Fruit fly (Drosophila melanogaster) whole organism, embryonic: ENCODE data around the gene CG45049.

ENCODE experiments used
- ATbp ChIP-seq: fragments of 200-800 bp; sonication (Bioruptor generic); optimal IDR thresholded peaks from 2 replicates; lab custom pipeline; 2017; ENCODE audit warnings: missing biosample characterization, mild to moderate bottlenecking, missing genetic modification characterization, missing genetic modification reagents
- Aef1 ChIP-seq: fragments of 200-800 bp; sonication (Bioruptor generic); IDR thresholded peaks from 3 replicates; pipeline ENCODE4 v1.3.6; 2022; ENCODE audit warnings: missing biosample characterization, missing genetic modification characterization
- Atf-2 ChIP-seq: fragments of 200-800 bp; sonication (Bioruptor generic); optimal IDR thresholded peaks from 2 replicates; lab custom pipeline; 2016; ENCODE audit warnings: missing biosample characterization, missing genetic modification characterization
- Awh ChIP-seq: fragments of 200-800 bp; sonication (Bioruptor generic); IDR thresholded peaks from 2 replicates; pipeline ENCODE4, ENCODE4 v1.3.6; 2022; ENCODE audit warnings: missing biosample characterization, missing genetic modification characterization
- Bgb ChIP-seq: fragments of 200-800 bp; sonication (Bioruptor generic); IDR thresholded peaks from 2 replicates; pipeline ENCODE4 v1.3.6; 2022; ENCODE audit warnings: missing biosample characterization, missing genetic modification characterization; ENCODE audit not compliant: partially characterized antibody
- CG14050 ChIP-seq: fragments of 200-800 bp; sonication (Bioruptor generic); IDR thresholded peaks from 3 replicates; pipeline ENCODE4 v1.3.6; 2022; ENCODE audit warnings: missing biosample characterization, missing genetic modification characterization
- CG14441 ChIP-seq: fragments of 200-800 bp; sonication (Bioruptor generic); IDR thresholded peaks from 2 replicates; pipeline ENCODE4 v1.3.6; 2022; ENCODE audit warnings: missing biosample characterization, missing genetic modification characterization
- CG14710 ChIP-seq: fragments of 200-800 bp; sonication (Bioruptor generic); optimal IDR thresholded peaks from 3 replicates; lab custom pipeline; 2019; ENCODE audit warnings: missing biosample characterization, mild to moderate bottlenecking, missing genetic modification characterization, moderate library complexity
- CG14860 ChIP-seq: fragments of 200-800 bp; sonication (Bioruptor generic); IDR thresholded peaks from 3 replicates; pipeline ENCODE4 v1.3.6; 2022; ENCODE audit warnings: missing biosample characterization, missing genetic modification characterization; ENCODE audit not compliant: partially characterized antibody
- CG17829 ChIP-seq: fragments of 200-800 bp; optimal IDR thresholded peaks from 2 replicates; lab custom pipeline; 2019; ENCODE audit warnings: missing biosample characterization, mild to moderate bottlenecking, missing genetic modification characterization, moderate library complexity
- CG17912 ChIP-seq: fragments of 200-800 bp; sonication (Bioruptor generic); optimal IDR thresholded peaks from 2 replicates; lab custom pipeline; 2018; ENCODE audit warnings: missing biosample characterization, mild to moderate bottlenecking, missing genetic modification characterization
- CG2202 ChIP-seq: fragments of 200-800 bp; sonication (Bioruptor generic); optimal IDR thresholded peaks from 2 replicates; lab custom pipeline; 2018; ENCODE audit warnings: missing biosample characterization, mild to moderate bottlenecking, missing genetic modification characterization
- CG2712 ChIP-seq: fragments of 200-800 bp; optimal IDR thresholded peaks from 3 replicates; lab custom pipeline; 2019; ENCODE audit warnings: missing biosample characterization, mild to moderate bottlenecking, missing genetic modification characterization, moderate library complexity
- CG30020 ChIP-seq: fragments of 200-800 bp; optimal IDR thresholded peaks from 2 replicates; lab custom pipeline; 2019; ENCODE audit warnings: missing biosample characterization, mild to moderate bottlenecking, missing genetic modification characterization, moderate library complexity
- CG3065 ChIP-seq: fragments of 200-800 bp; sonication (Bioruptor generic); optimal IDR thresholded peaks from 2 replicates; lab custom pipeline; 2016; ENCODE audit warnings: missing biosample characterization, missing genetic modification characterization
- CG31224 ChIP-seq: fragments of 200-800 bp; sonication (Bioruptor generic); IDR thresholded peaks from 2 replicates; pipeline ENCODE4 v1.3.6; 2022; ENCODE audit warnings: missing biosample characterization, missing genetic modification characterization
- CG3163 ChIP-seq: fragments of 200-800 bp; sonication (Bioruptor generic); optimal IDR thresholded peaks from 3 replicates; lab custom pipeline; 2016; ENCODE audit warnings: missing biosample characterization, missing genetic modification characterization
- CG3281 ChIP-seq: fragments of 200-800 bp; sonication (Bioruptor generic); optimal IDR thresholded peaks from 3 replicates; lab custom pipeline; 2017; ENCODE audit warnings: missing biosample characterization, mild to moderate bottlenecking, missing genetic modification characterization
- CG5180 ChIP-seq: fragments of 200-800 bp; sonication (Bioruptor generic); optimal IDR thresholded peaks from 3 replicates; lab custom pipeline; 2017; ENCODE audit warnings: missing biosample characterization, missing genetic modification characterization, mild to moderate bottlenecking, moderate library complexity, missing genetic modification reagents
- CG7786 ChIP-seq: fragments of 200-800 bp; sonication (Bioruptor generic); optimal IDR thresholded peaks from 2 replicates; lab custom pipeline; 2016; ENCODE audit warnings: missing biosample characterization, missing genetic modification characterization
- CG8089 ChIP-seq: fragments of 200-800 bp; sonication (Bioruptor generic); optimal IDR thresholded peaks from 3 replicates; lab custom pipeline; 2016; ENCODE audit warnings: missing biosample characterization, missing genetic modification characterization
- Dfd ChIP-seq, 2 experiments: fragments of >200 bp; optimal IDR thresholded peaks; 2 replicates each; lab custom pipeline; 2017; ENCODE audit warnings: missing biosample characterization in 2 of 2, missing genetic modification characterization in 2 of 2
- Doc3 ChIP-seq: fragments of 200-800 bp; sonication (Bioruptor generic); IDR thresholded peaks from 3 replicates; pipeline ENCODE4 v1.3.6; 2022; ENCODE audit warnings: missing biosample characterization, missing genetic modification characterization; ENCODE audit not compliant: partially characterized antibody
- Ets97D ChIP-seq: fragments of 200-800 bp; sonication (Bioruptor generic); optimal IDR thresholded peaks from 3 replicates; lab custom pipeline; 2016; ENCODE audit warnings: missing biosample characterization, missing genetic modification characterization
- HLH3B ChIP-seq: fragments of 200-800 bp; sonication (Bioruptor generic); IDR thresholded peaks from 2 replicates; pipeline ENCODE4 v1.3.6; 2022; ENCODE audit warnings: missing biosample characterization, missing genetic modification characterization
- HLH54F ChIP-seq: fragments of 200-800 bp; sonication (Bioruptor generic); optimal IDR thresholded peaks from 3 replicates; lab custom pipeline; 2016; ENCODE audit warnings: missing biosample characterization, missing genetic modification characterization
- Hey ChIP-seq: fragments of 200-800 bp; sonication (Bioruptor generic); optimal IDR thresholded peaks from 3 replicates; lab custom pipeline; 2018; ENCODE audit warnings: missing biosample characterization, mild to moderate bottlenecking, missing genetic modification characterization
- Lim3 ChIP-seq: fragments of 200-800 bp; sonication (Bioruptor generic); IDR thresholded peaks from 2 replicates; pipeline ENCODE4 v1.3.6; 2022; ENCODE audit warnings: missing biosample characterization, missing genetic modification characterization
- Nf-YB ChIP-seq: fragments of 200-800 bp; sonication (Bioruptor generic); optimal IDR thresholded peaks from 3 replicates; lab custom pipeline; 2019; ENCODE audit warnings: missing biosample characterization, mild to moderate bottlenecking, missing genetic modification characterization, moderate library complexity
- Pdp1 ChIP-seq, 2 experiments: fragments of 200-800 bp; sonication (Bioruptor generic); optimal IDR thresholded peaks; 3 replicates each; lab custom pipeline; 2016; ENCODE audit warnings: missing biosample characterization in 2 of 2, missing genetic modification characterization in 2 of 2, mild to moderate bottlenecking in 1 of 2, moderate library complexity in 1 of 2
- Sin3A ChIP-seq: fragments of >200 bp; optimal IDR thresholded peaks from 2 replicates; lab custom pipeline; 2018
- Vsx1 ChIP-seq: fragments of 200-800 bp; sonication (Bioruptor generic); optimal IDR thresholded peaks from 2 replicates; lab custom pipeline; 2017; ENCODE audit warnings: missing biosample characterization, mild to moderate bottlenecking, missing genetic modification characterization, missing genetic modification reagents
- bsh ChIP-seq, 2 experiments: fragments of 200-800 bp; sonication (Bioruptor generic); optimal IDR thresholded peaks; 2 replicates each; lab custom pipeline; 2017 to 2018; ENCODE audit warnings: mild to moderate bottlenecking in 2 of 2, missing biosample characterization in 2 of 2, missing genetic modification characterization in 2 of 2, moderate library complexity in 1 of 2
- corto ChIP-seq: fragments of 200-800 bp; sonication (Bioruptor generic); optimal IDR thresholded peaks from 2 replicates; lab custom pipeline; 2016; ENCODE audit warnings: missing biosample characterization, mild to moderate bottlenecking, missing genetic modification characterization, moderate library complexity
- dysf ChIP-seq: fragments of 200-800 bp; sonication (Bioruptor generic); IDR thresholded peaks from 3 replicates; pipeline ENCODE4 v1.3.6; 2022; ENCODE audit warnings: missing biosample characterization, missing genetic modification characterization
- eve ChIP-seq, 2 experiments: fragments of >200 bp; optimal IDR thresholded peaks; 2 replicates each; lab custom pipeline; 2017; ENCODE audit warnings: missing biosample characterization in 2 of 2, missing genetic modification characterization in 2 of 2
- fd96Cb ChIP-seq: fragments of 200-800 bp; sonication (Bioruptor generic); optimal IDR thresholded peaks from 2 replicates; lab custom pipeline; 2018; ENCODE audit warnings: missing biosample characterization, mild to moderate bottlenecking, missing genetic modification characterization, moderate library complexity
- gcm ChIP-seq: fragments of 200-800 bp; sonication (Bioruptor generic); optimal IDR thresholded peaks from 2 replicates; lab custom pipeline; 2019; ENCODE audit warnings: missing biosample characterization, mild to moderate bottlenecking, missing genetic modification characterization, moderate library complexity
- ham ChIP-seq: fragments of 200-800 bp; sonication (Bioruptor generic); IDR thresholded peaks from 2 replicates; pipeline ENCODE4 v1.3.6; 2022; ENCODE audit warnings: missing biosample characterization, missing genetic modification characterization
- hth ChIP-seq: fragments of >200 bp; optimal IDR thresholded peaks from 2 replicates; lab custom pipeline; 2017; ENCODE audit warnings: inconsistent platforms
- onecut ChIP-seq: fragments of 200-800 bp; sonication (Bioruptor generic); IDR thresholded peaks from 2 replicates; pipeline ENCODE4 v1.3.6; 2022; ENCODE audit warnings: missing biosample characterization, missing genetic modification characterization
- pho ChIP-seq: fragments of 200-800 bp; sonication (Bioruptor generic); optimal IDR thresholded peaks from 2 replicates; lab custom pipeline; 2016; ENCODE audit warnings: missing biosample characterization, missing genetic modification characterization
- salm ChIP-seq: fragments of 200-800 bp; sonication (Bioruptor generic); optimal IDR thresholded peaks from 2 replicates; lab custom pipeline; 2018; ENCODE audit warnings: missing biosample characterization, mild to moderate bottlenecking, missing genetic modification characterization
- scrt ChIP-seq: fragments of 200-800 bp; sonication (Bioruptor generic); optimal IDR thresholded peaks from 2 replicates; lab custom pipeline; 2018; ENCODE audit warnings: missing biosample characterization, mild to moderate bottlenecking, missing genetic modification characterization, moderate library complexity
- seq ChIP-seq: fragments of 200-800 bp; sonication (Bioruptor generic); IDR thresholded peaks from 2 replicates; pipeline ENCODE4 v1.3.6; 2022; ENCODE audit warnings: missing biosample characterization, missing genetic modification characterization
- sr ChIP-seq: fragments of 200-800 bp; sonication (Bioruptor generic); IDR thresholded peaks from 3 replicates; pipeline ENCODE4 v1.3.6; 2022; ENCODE audit warnings: missing biosample characterization, missing genetic modification characterization
- tap ChIP-seq: fragments of 200-800 bp; optimal IDR thresholded peaks from 3 replicates; lab custom pipeline; 2019; ENCODE audit warnings: missing biosample characterization, mild to moderate bottlenecking, missing genetic modification characterization, moderate library complexity
- tup ChIP-seq: fragments of 200-800 bp; sonication (Bioruptor generic); optimal IDR thresholded peaks from 2 replicates; lab custom pipeline; 2016; ENCODE audit warnings: missing biosample characterization, mild to moderate bottlenecking, missing genetic modification characterization, moderate library complexity
- tx ChIP-seq: fragments of 200-800 bp; sonication (Bioruptor generic); optimal IDR thresholded peaks from 2 replicates; lab custom pipeline; 2016; ENCODE audit warnings: missing biosample characterization, missing genetic modification characterization

CG45049 gene

DNA sequence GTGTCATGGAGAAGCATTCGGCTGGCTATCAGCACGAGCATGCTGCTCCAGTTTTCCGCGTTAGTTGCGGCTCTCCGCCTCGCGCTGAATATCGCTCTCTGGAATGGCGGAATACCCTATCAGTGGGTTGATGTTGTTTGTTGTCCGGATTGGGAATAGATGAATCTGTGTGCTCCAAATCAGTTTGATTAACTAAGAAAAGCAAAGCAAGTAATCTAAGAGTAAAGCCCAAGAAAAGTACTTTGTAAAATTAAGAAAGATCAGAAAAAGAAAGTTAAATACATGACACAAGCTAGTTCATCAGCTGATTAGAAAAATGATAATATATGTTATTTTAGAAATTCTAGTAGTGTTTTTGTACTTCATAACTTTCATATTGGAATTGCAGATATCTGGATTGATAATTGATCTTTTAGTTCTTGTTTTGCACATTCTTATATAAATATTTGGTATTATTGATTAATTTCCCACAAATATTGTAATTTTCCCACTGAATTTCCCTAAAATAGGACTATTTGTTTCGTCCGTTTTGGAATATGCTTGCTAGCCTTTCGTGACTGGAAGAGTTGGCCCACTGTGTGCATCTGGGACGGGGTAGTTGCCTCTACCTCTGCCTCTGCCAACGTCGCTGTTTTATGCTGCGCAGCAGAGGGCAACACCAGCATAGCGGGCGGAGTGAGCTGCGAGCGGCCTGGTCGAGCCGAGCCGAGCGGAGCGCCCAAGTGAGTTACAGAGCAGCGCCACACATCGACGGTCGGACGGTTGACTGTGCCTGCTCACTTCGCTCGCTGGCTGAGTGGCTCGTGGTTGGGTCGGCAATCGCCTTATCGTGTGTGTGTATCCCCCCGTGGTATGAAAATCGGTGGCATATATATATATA lies 27.4 kb downstream of the CG45049 start (continued):
- TF ChIP-seq bsh (GFP tag; optimal IDR thresholded peaks at IDR 0.05; lab: Kevin White, UChicago) (peak in 1 of 2 experiments; percentile 54), CG31224 (GFP tag; lab: Robert Waterston, UW) (no peak; the same call in 1 of the 2 replicates), tup (GFP tag; lab: Kevin White, UChicago) (no peak), eve (GFP tag; optimal IDR thresholded peaks at IDR 0.05; lab: Kevin White, UChicago) (no peak), scrt (GFP tag; lab: Kevin White, UChicago) (peak; percentile 38), tx (GFP tag; lab: Kevin White, UChicago) (no peak), HLH54F (GFP tag; lab: Kevin White, UChicago) (peak; percentile 8), Pdp1 (GFP tag; optimal IDR thresholded peaks at IDR 0.05; lab: Kevin White, UChicago) (peak; percentile 8 to 55), CG3163 (GFP tag; lab: Kevin White, UChicago) (no peak), ham (no peak), tap (tag; lab: Kevin White, UChicago) (peak; percentile 50), CG7786 (GFP tag; lab: Kevin White, UChicago) (peak; percentile 37), Bgb (GFP tag; lab: Robert Waterston, UW) (peak; percentile 41; the same call in 1 of the 2 replicates), Hey (tag; lab: Kevin White, UChicago) (no peak), CG17829 (tag; lab: Kevin White, UChicago) (peak; percentile 60), pho (GFP tag; lab: Kevin White, UChicago) (peak; percentile 56), seq (GFP tag; lab: Robert Waterston, UW) (no peak), Dfd (GFP tag; optimal IDR thresholded peaks at IDR 0.05; lab: Kevin White, UChicago) (peak in 1 of 2 experiments; percentile 78), CG3281 (GFP tag; lab: Kevin White, UChicago) (peak; percentile 71), Awh (0 out of 2 replicates have a peak, but pooled peaks have one; percentile 20), CG2712 (tag; lab: Kevin White, UChicago) (peak; percentile 56), Aef1 (GFP tag; lab: Robert Waterston, UW) (peak; percentile 25; the same call in 1 of the 3 replicates), fd96Cb (tag; lab: Kevin White, UChicago) (peak; percentile 59), CG14050 (GFP tag; lab: Robert Waterston, UW) (peak; percentile 36; the same call in 2 of the 3 replicates), CG8089 (GFP tag; lab: Kevin White, UChicago) (no peak), Lim3 (GFP tag; lab: Robert Waterston, UW) (no peak), Sin3A (lab: Kevin White, UChicago) (no peak), CG17912 (GFP tag; lab: Kevin White, UChicago) (no peak), CG30020 (tag; lab: Kevin White, UChicago) (peak; percentile 17), Nf-YB (GFP tag; lab: Kevin White, UChicago) (peak; percentile 26), CG3065 (no peak), CG5180 (GFP tag; lab: Kevin White, UChicago) (peak; percentile 11), CG2202 (no peak), Vsx1 (GFP tag; lab: Kevin White, UChicago) (peak; percentile 51), onecut (GFP tag; lab: Robert Waterston, UW) (no peak; the same call in 1 of the 2 replicates), CG14710 (tag; lab: Kevin White, UChicago) (peak; percentile 40), hth (no peak), Atf-2 (GFP tag; lab: Kevin White, UChicago) (peak; percentile 55), CG14441 (GFP tag; lab: Robert Waterston, UW) (peak; percentile 62), HLH3B (GFP tag; lab: Robert Waterston, UW) (peak; percentile 46), ATbp (peak; percentile 52), Ets97D (GFP tag; lab: Kevin White, UChicago) (no peak), corto (GFP tag; lab: Kevin White, UChicago) (no peak), sr (GFP tag; lab: Robert Waterston, UW) (0 out of 3 replicates have a peak, but pooled peaks have one; percentile 28), salm (tag; lab: Kevin White, UChicago) (no peak), gcm (GFP tag; lab: Kevin White, UChicago) (peak; percentile 25), dysf (GFP tag; lab: Robert Waterston, UW) (peak; percentile 68), Doc3 (GFP tag; lab: Robert Waterston, UW) (no peak), CG14860 (no peak)
